Worm (Caenorhabditis elegans) whole organism, early embryonic: ENCODE data around the gene F40G9.5.

Source experiments
- B0310.2 ChIP-seq: sonication (generic microtip); optimal IDR thresholded peaks from 2 replicates; lab custom pipeline; 2016; ENCODE audit warnings: mild to moderate bottlenecking, missing genetic modification characterization, missing compliant biosample characterization
- ama-1 ChIP-seq: fragments of 150-350 bp; optimal IDR thresholded peaks from 2 replicates; lab custom pipeline; 2014

DNA sequence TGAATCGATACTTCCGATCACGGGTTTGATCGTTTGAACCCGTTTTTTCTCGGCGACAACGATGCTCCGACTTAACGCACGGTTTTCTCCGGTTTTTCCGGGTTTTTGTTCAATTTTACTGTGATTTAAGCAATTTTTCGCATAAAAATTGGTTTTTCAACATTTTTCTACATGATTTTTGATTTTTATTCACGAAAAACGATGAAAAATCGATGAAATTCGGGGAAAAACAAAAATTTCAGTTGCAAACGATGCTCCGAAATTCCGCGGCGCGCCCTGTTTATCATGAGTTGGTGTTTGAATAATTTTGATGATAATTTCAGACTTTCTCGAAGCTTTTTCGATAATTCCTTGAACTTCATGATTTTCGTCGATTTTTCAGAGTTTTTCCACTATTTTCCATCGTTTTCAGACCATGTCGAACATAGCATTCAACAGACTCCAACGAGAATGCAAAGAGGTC is 7.4 kb downstream of the F40G9.5 start, which contains the start of gene ubc-20:
- TF ChIP-seq B0310.2 (tag; lab: Kevin White, UChicago) (no peak), ama-1 (lab: Kevin White, UChicago) (no peak)
